Worm (Caenorhabditis elegans) whole organism, midembryonic: ENCODE measurements around the gene psme-3.

Experiments
- T22C8.4 ChIP-seq: fragments of 200-800 bp; sonication (Bioruptor generic); IDR thresholded peaks from 2 replicates; pipeline ENCODE4 v1.3.6; 2022; ENCODE audit warnings: missing genetic modification characterization, missing compliant biosample characterization
- cog-1 ChIP-seq: sonication (generic microtip); optimal IDR thresholded peaks from 2 replicates; lab custom pipeline; 2016; ENCODE audit warnings: missing genetic modification characterization, missing compliant biosample characterization
- flt-1 ChIP-seq: fragments of 200-800 bp; sonication (Bioruptor generic); IDR thresholded peaks from 2 replicates; pipeline ENCODE4 v1.3.6; 2022; ENCODE audit warnings: missing genetic modification characterization, missing compliant biosample characterization
- tab-1 ChIP-seq: fragments of 200-800 bp; sonication (Bioruptor generic); IDR thresholded peaks from 2 replicates; pipeline ENCODE4 v1.3.6; 2022; ENCODE audit warnings: missing genetic modification characterization, missing compliant biosample characterization
- ztf-23 ChIP-seq: fragments of 200-800 bp; sonication (Bioruptor generic); IDR thresholded peaks from 2 replicates; pipeline ENCODE4 v1.3.6; 2022; ENCODE audit warnings: missing genetic modification reagents, missing genetic modification characterization, missing compliant biosample characterization
- ztf-29 ChIP-seq: fragments of 200-800 bp; sonication (Bioruptor generic); IDR thresholded peaks from 2 replicates; pipeline ENCODE4 v1.3.6; 2022; ENCODE audit warnings: missing genetic modification reagents, missing genetic modification characterization, missing compliant biosample characterization

DNA sequence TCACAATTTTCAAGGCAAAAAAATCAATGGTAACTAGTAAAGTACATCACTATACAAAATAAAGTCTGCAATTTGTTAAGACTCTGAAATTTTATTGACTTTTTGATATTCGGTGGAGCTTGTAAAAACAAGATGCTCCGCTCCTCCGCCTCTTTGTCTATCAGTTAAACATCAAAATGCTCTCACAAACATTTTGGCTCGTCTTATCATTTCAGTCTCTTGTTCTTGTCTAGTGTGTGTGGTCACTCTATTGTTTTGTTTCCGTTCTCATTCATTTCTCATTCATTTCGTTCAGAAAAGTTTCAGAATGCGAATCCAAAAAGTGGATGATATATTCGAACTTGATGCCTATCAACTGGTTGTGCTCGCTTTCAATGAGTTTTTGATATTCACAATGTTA is 19.9 kb upstream of the psme-3 start, which contains the start of gene Y66D12A.13:
- TF ChIP-seq ztf-23, result no peak
- no peak for TF ChIP-seq flt-1 (GFP tag; lab: Robert Waterston, UW)
- TF ChIP-seq ztf-29, result no peak
- no peak for TF ChIP-seq T22C8.4 (GFP tag; lab: Robert Waterston, UW)
- no peak for TF ChIP-seq cog-1
- no peak for TF ChIP-seq tab-1 (GFP tag; lab: Robert Waterston, UW)
